Fruit fly (Drosophila melanogaster): Measurements from ENCODE around the gene CG8202.

DNA sequence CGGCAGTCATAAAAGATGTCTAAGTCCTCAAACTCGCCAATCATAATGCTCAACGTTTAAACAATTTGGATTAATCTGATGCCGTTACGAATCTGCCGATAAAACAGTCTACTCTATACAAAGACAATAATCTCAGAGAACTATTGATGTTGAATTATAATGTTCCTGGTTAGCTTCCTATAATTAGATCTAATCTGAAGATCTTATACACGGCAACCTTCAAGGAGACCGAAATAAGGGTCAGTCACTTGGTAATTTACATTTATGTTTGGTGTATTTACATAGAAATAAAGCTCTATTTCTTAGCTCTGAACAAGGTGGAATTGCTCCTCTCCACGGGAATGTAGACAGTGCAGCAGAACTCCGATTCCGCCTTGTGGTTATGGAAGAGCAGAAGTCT is 48.8 kb downstream of the CG8202 start, which contains the start of gene CG33189:
- TF ChIP-seq CG14965 (GFP tag; optimal IDR thresholded peaks at IDR 0.05; ENCODE audit: borderline replicate concordance), result no peak
- TF ChIP-seq slp2 (GFP tag; optimal IDR thresholded peaks at IDR 0.05), result no peak
- no peak for TF ChIP-seq CG7745 (tag; optimal IDR thresholded peaks at IDR 0.05)
- no peak for TF ChIP-seq bowl (GFP tag; IDR thresholded peaks at IDR 0.05)
- TF ChIP-seq CG30431 (GFP tag; optimal IDR thresholded peaks at IDR 0.05), result no peak
- no peak for TF ChIP-seq Usf (GFP tag; optimal IDR thresholded peaks at IDR 0.05)
- TF ChIP-seq CG11723 (GFP tag; optimal IDR thresholded peaks at IDR 0.05), result no peak

Measured in whole organism, embryonic.